Worm (Caenorhabditis elegans) whole organism, L4 larva: ENCODE measurements around the gene ZK643.5.
A peak's percentile ranks its signal among the peaks of the same experiment; 100 is the strongest.

Experiments used
- F10B5.3 ChIP-seq: sonication (generic microtip); optimal IDR thresholded peaks from 2 replicates; lab custom pipeline; 2016; ENCODE audit warnings: mild to moderate bottlenecking, missing genetic modification characterization, missing compliant biosample characterization
- F37D6.2 ChIP-seq: sonication (generic microtip); optimal IDR thresholded peaks from 2 replicates; lab custom pipeline; 2016; ENCODE audit warnings: mild to moderate bottlenecking, missing genetic modification characterization, missing compliant biosample characterization
- F44E2.7 ChIP-seq: fragments of 200-800 bp; sonication (Bioruptor generic); IDR thresholded peaks from 2 replicates; pipeline ENCODE4 v2.1.2; 2022; ENCODE audit warnings: missing genetic modification characterization, missing compliant biosample characterization
- R02D3.7 ChIP-seq: fragments of 150-350 bp; sonication (generic microtip); optimal IDR thresholded peaks from 3 replicates; lab custom pipeline; 2014; ENCODE audit warnings: missing biosample characterization, missing genetic modification characterization
- Y105C5A.15 ChIP-seq: fragments of 200-800 bp; sonication (Bioruptor generic); IDR thresholded peaks from 2 replicates; pipeline ENCODE4 v1.3.6; 2022; ENCODE audit warnings: missing genetic modification characterization, missing compliant biosample characterization
- Y48G9A.11 ChIP-seq: fragments of 200-800 bp; sonication (Bioruptor generic); IDR thresholded peaks from 2 replicates; pipeline ENCODE4 v1.3.6; 2022; ENCODE audit warnings: missing genetic modification reagents, missing genetic modification characterization, missing compliant biosample characterization
- ZK546.5 ChIP-seq, 2 experiments: sonication (generic microtip); optimal IDR thresholded peaks; 2 replicates each; lab custom pipeline; 2017; ENCODE audit warnings: missing biosample characterization in 2 of 2, missing genetic modification characterization in 2 of 2
- aha-1 ChIP-seq: fragments of 150-350 bp; peaks from one replicate; lab custom pipeline; 2014; ENCODE audit warnings: missing biosample characterization, missing genetic modification characterization
- arid-1 ChIP-seq: fragments of 200-800 bp; sonication (Bioruptor generic); conservative IDR thresholded peaks from 2 replicates; pipeline ENCODE4 v1.3.6; 2022; ENCODE audit warnings: missing genetic modification reagents, missing genetic modification characterization, missing compliant biosample characterization
- attf-4 ChIP-seq: sonication (generic microtip); optimal IDR thresholded peaks from 3 replicates; lab custom pipeline; 2017; ENCODE audit warnings: missing biosample characterization, missing genetic modification characterization
- ceh-20 ChIP-seq: fragments of 200-800 bp; sonication (Bioruptor generic); IDR thresholded peaks from 2 replicates; pipeline ENCODE4 v1.3.6; 2022; ENCODE audit warnings: missing genetic modification reagents, missing genetic modification characterization, missing compliant biosample characterization
- ceh-44 ChIP-seq: fragments of 200-800 bp; sonication (Bioruptor generic); IDR thresholded peaks from 2 replicates; pipeline ENCODE4 v1.3.6; 2022; ENCODE audit warnings: missing genetic modification reagents, missing genetic modification characterization, missing compliant biosample characterization
- ctbp-1 ChIP-seq: fragments of 200-800 bp; sonication (Bioruptor generic); IDR thresholded peaks from 2 replicates; pipeline ENCODE4 v1.3.6; 2022; ENCODE audit warnings: missing genetic modification reagents, missing genetic modification characterization, missing compliant biosample characterization
- daf-16 ChIP-seq, 3 experiments: sonication (generic microtip); optimal IDR thresholded peaks; 2 replicates each; lab custom pipeline; 2016 to 2017; ENCODE audit warnings: missing genetic modification characterization in 3 of 3, missing genetic modification reagents in 3 of 3, mild to moderate bottlenecking in 2 of 3, missing compliant biosample characterization in 2 of 3, missing biosample characterization in 1 of 3, moderate library complexity in 1 of 3
- daf-19 ChIP-seq: fragments of 200-800 bp; sonication (Bioruptor generic); conservative IDR thresholded peaks from 2 replicates; pipeline ENCODE4 v1.3.6; 2022; ENCODE audit warnings: missing genetic modification characterization, missing compliant biosample characterization
- dpl-1 ChIP-seq: fragments of 150-350 bp; optimal IDR thresholded peaks from 2 replicates; lab custom pipeline; 2014; ENCODE audit warnings: missing biosample characterization, missing genetic modification reagents, missing genetic modification characterization
- dve-1 ChIP-seq: sonication (generic microtip); optimal IDR thresholded peaks from 2 replicates; lab custom pipeline; 2017; ENCODE audit warnings: antibody characterized with exemption, mild to moderate bottlenecking, missing genetic modification characterization, missing compliant biosample characterization; ENCODE audit not compliant: insufficient read depth
- fkh-10 ChIP-seq: fragments of 150-350 bp; optimal IDR thresholded peaks from 2 replicates; lab custom pipeline; 2014; ENCODE audit warnings: missing biosample characterization, missing genetic modification reagents, missing genetic modification characterization
- fos-1 ChIP-seq: fragments of 150-350 bp; optimal IDR thresholded peaks from 2 replicates; lab custom pipeline; 2014; ENCODE audit warnings: missing biosample characterization, missing genetic modification characterization
- gei-8 ChIP-seq: fragments of 200-800 bp; sonication (Bioruptor generic); optimal IDR thresholded peaks from 2 replicates; lab custom pipeline; 2018; ENCODE audit warnings: mild to moderate bottlenecking, missing genetic modification characterization, missing compliant biosample characterization
- hlh-11 ChIP-seq: fragments of 200-800 bp; sonication (Bioruptor generic); optimal IDR thresholded peaks from 2 replicates; lab custom pipeline; 2018; ENCODE audit warnings: mild to moderate bottlenecking, missing genetic modification characterization, missing compliant biosample characterization
- hmg-1.1 ChIP-seq: fragments of 200-800 bp; sonication (Bioruptor generic); IDR thresholded peaks from 2 replicates; pipeline ENCODE4 v1.3.6; 2022; ENCODE audit warnings: missing genetic modification reagents, missing genetic modification characterization, missing compliant biosample characterization
- lim-7 ChIP-seq: fragments of 200-800 bp; sonication (Bioruptor generic); IDR thresholded peaks from 2 replicates; pipeline ENCODE4 v1.3.6; 2022; ENCODE audit warnings: missing genetic modification characterization, missing compliant biosample characterization
- lin-1 ChIP-seq: fragments of 200-800 bp; sonication (Bioruptor generic); IDR thresholded peaks from 2 replicates; pipeline ENCODE4 v1.3.6; 2022; ENCODE audit warnings: missing genetic modification reagents, missing genetic modification characterization, missing compliant biosample characterization
- lin-38 ChIP-seq: fragments of 200-800 bp; sonication (Bioruptor generic); IDR thresholded peaks from 2 replicates; pipeline ENCODE4 v1.3.6; 2022; ENCODE audit warnings: missing genetic modification reagents, missing genetic modification characterization, missing compliant biosample characterization
- lin-39 ChIP-seq: fragments of 150-350 bp; optimal IDR thresholded peaks from 2 replicates; lab custom pipeline; 2014; ENCODE audit warnings: missing biosample characterization, missing genetic modification reagents, missing genetic modification characterization
- lir-3 ChIP-seq: sonication (generic microtip); optimal IDR thresholded peaks from 2 replicates; lab custom pipeline; 2016; ENCODE audit warnings: mild to moderate bottlenecking, missing genetic modification characterization, missing compliant biosample characterization
- mes-2 ChIP-seq: sonication (generic microtip); optimal IDR thresholded peaks from 2 replicates; lab custom pipeline; 2016; ENCODE audit warnings: missing genotype, mild to moderate bottlenecking, missing genetic modification characterization, missing compliant biosample characterization; ENCODE audit not compliant: poor library complexity, severe bottlenecking
- mxl-3 ChIP-seq: fragments of 200-800 bp; sonication (Bioruptor generic); optimal IDR thresholded peaks from 2 replicates; lab custom pipeline; 2018; ENCODE audit warnings: mild to moderate bottlenecking, missing genetic modification characterization, missing compliant biosample characterization
- nhr-10 ChIP-seq: fragments of 150-350 bp; optimal IDR thresholded peaks from 2 replicates; lab custom pipeline; 2014; ENCODE audit warnings: missing biosample characterization, missing genetic modification characterization
- nhr-102 ChIP-seq: sonication (generic microtip); optimal IDR thresholded peaks from 2 replicates; lab custom pipeline; 2016; ENCODE audit warnings: mild to moderate bottlenecking, missing genetic modification characterization, moderate library complexity, missing compliant biosample characterization
- nhr-11 ChIP-seq: fragments of 150-350 bp; optimal IDR thresholded peaks from 2 replicates; lab custom pipeline; 2014; ENCODE audit warnings: missing biosample characterization, missing genetic modification characterization
- nhr-111 ChIP-seq: fragments of 200-800 bp; sonication (Bioruptor generic); optimal IDR thresholded peaks from 2 replicates; lab custom pipeline; 2018; ENCODE audit warnings: mild to moderate bottlenecking, missing genetic modification characterization, missing compliant biosample characterization
- nhr-25 ChIP-seq: sonication (generic microtip); optimal IDR thresholded peaks from 2 replicates; lab custom pipeline; 2017; ENCODE audit warnings: missing genetic modification characterization, mild to moderate bottlenecking, missing compliant biosample characterization, antibody characterized with exemption, moderate library complexity, borderline replicate concordance; ENCODE audit not compliant: insufficient read depth
- nhr-28 ChIP-seq: fragments of 150-350 bp; optimal IDR thresholded peaks from 2 replicates; lab custom pipeline; 2014; ENCODE audit warnings: missing biosample characterization, missing genetic modification characterization
- nhr-41 ChIP-seq: fragments of 200-800 bp; sonication (Bioruptor generic); IDR thresholded peaks from 2 replicates; pipeline ENCODE4 v1.3.6; 2022; ENCODE audit warnings: missing genetic modification reagents, missing genetic modification characterization, missing compliant biosample characterization
- nhr-6 ChIP-seq: fragments of 150-350 bp; optimal IDR thresholded peaks from 2 replicates; lab custom pipeline; 2014; ENCODE audit warnings: missing biosample characterization, missing genetic modification characterization
- pqm-1 ChIP-seq: sonication (generic microtip); optimal IDR thresholded peaks from 2 replicates; lab custom pipeline; 2017; ENCODE audit warnings: missing biosample characterization, missing genetic modification characterization
- rbr-2 ChIP-seq: sonication (generic microtip); optimal IDR thresholded peaks from 2 replicates; lab custom pipeline; 2016; ENCODE audit warnings: missing genotype, missing genetic modification characterization, missing compliant biosample characterization
- saeg-2 ChIP-seq: fragments of 200-800 bp; sonication (Bioruptor generic); IDR thresholded peaks from 2 replicates; pipeline ENCODE4 v1.3.6; 2022; ENCODE audit warnings: missing genetic modification reagents, missing genetic modification characterization, missing compliant biosample characterization
- skn-1 ChIP-seq: fragments of 150-350 bp; optimal IDR thresholded peaks from 2 replicates; lab custom pipeline; 2014; ENCODE audit warnings: missing biosample characterization, missing genetic modification characterization
- tag-97 ChIP-seq: fragments of 200-800 bp; sonication (Bioruptor generic); IDR thresholded peaks from 2 replicates; pipeline ENCODE4 v1.3.6; 2022; ENCODE audit warnings: missing genetic modification characterization, missing compliant biosample characterization
- tra-1 ChIP-seq: fragments of 200-800 bp; sonication (Bioruptor generic); IDR thresholded peaks from 2 replicates; pipeline ENCODE4 v1.3.6; 2022; ENCODE audit warnings: missing genetic modification reagents, missing genetic modification characterization, missing compliant biosample characterization
- unc-130 ChIP-seq: sonication (generic microtip); optimal IDR thresholded peaks from 2 replicates; lab custom pipeline; 2016; ENCODE audit warnings: missing genetic modification reagents, missing genetic modification characterization, missing compliant biosample characterization
- unc-62 ChIP-seq, 3 experiments: fragments of 150-350 bp in 1 of 3; sonication (generic microtip); optimal IDR thresholded peaks in 2 of 3; peaks in 1 of 3; 1 replicate in 1 of 3; 2 replicates in 2 of 3; lab custom pipeline; 2014 to 2017; ENCODE audit warnings: missing biosample characterization in 3 of 3, missing genetic modification characterization in 3 of 3, missing genetic modification reagents in 3 of 3, missing genotype in 1 of 3
- vab-7 ChIP-seq: fragments of 200-800 bp; sonication (Bioruptor generic); IDR thresholded peaks from 2 replicates; pipeline ENCODE4 v1.3.6; 2022; ENCODE audit warnings: missing genetic modification reagents, missing genetic modification characterization, missing compliant biosample characterization
- zag-1 ChIP-seq: fragments of 150-350 bp; optimal IDR thresholded peaks from 2 replicates; lab custom pipeline; 2014; ENCODE audit warnings: missing biosample characterization, missing genetic modification characterization
- zfp-2 ChIP-seq: sonication (generic microtip); optimal IDR thresholded peaks from 2 replicates; lab custom pipeline; 2016; ENCODE audit warnings: mild to moderate bottlenecking, missing genetic modification characterization, missing compliant biosample characterization
- zip-11 ChIP-seq: fragments of 200-800 bp; sonication (Bioruptor generic); IDR thresholded peaks from 2 replicates; pipeline ENCODE4 v1.3.6; 2022; ENCODE audit warnings: missing genetic modification characterization, missing compliant biosample characterization
- ztf-11 ChIP-seq: fragments of 150-350 bp; optimal IDR thresholded peaks from 2 replicates; lab custom pipeline; 2014; ENCODE audit warnings: missing biosample characterization, missing genetic modification characterization
- ztf-7 ChIP-seq: fragments of 150-350 bp; optimal IDR thresholded peaks from 2 replicates; lab custom pipeline; 2014; ENCODE audit warnings: missing biosample characterization, missing genetic modification characterization

Gene ZK643.5

ce11 chrIII:8983811-8984210 lies 27.8 kb upstream of the ZK643.5 start (continued):
- TF ChIP-seq pqm-1 (tag; lab: Kevin White, UChicago) = no peak
- no peak for TF ChIP-seq lin-1 (GFP tag; lab: Robert Waterston, UW)
- no peak for TF ChIP-seq skn-1
- TF ChIP-seq saeg-2 (GFP tag; lab: Robert Waterston, UW) = no peak
- no peak for TF ChIP-seq ztf-11 (tag; lab: Kevin White, UChicago)
- peak; percentile 62 for TF ChIP-seq dve-1 (tag; lab: Kevin White, UChicago)
- TF ChIP-seq tra-1 (GFP tag; lab: Robert Waterston, UW) = 0 out of 2 replicates have a peak, but pooled peaks have one; percentile 39
- no peak for TF ChIP-seq Y105C5A.15 (GFP tag; lab: Robert Waterston, UW)
- TF ChIP-seq tag-97 = no peak
- TF ChIP-seq Y48G9A.11 = no peak
- no peak for TF ChIP-seq nhr-25
- TF ChIP-seq lin-38 = no peak
- no peak for TF ChIP-seq arid-1
- no peak for TF ChIP-seq zfp-2 (tag; lab: Kevin White, UChicago)
- no peak for TF ChIP-seq nhr-41 (GFP tag; lab: Robert Waterston, UW)
- TF ChIP-seq gei-8 (GFP tag; lab: Kevin White, UChicago) = no peak
- no peak for TF ChIP-seq daf-16 (GFP tag; optimal IDR thresholded peaks at IDR 0.05; lab: Kevin White, UChicago)
- TF ChIP-seq daf-16 (tag; optimal IDR thresholded peaks at IDR 0.05; lab: Kevin White, UChicago) = no peak
- no peak for TF ChIP-seq F10B5.3
- TF ChIP-seq dpl-1 (GFP tag; lab: Kevin White, UChicago) = no peak
- TF ChIP-seq fos-1 (tag; lab: Kevin White, UChicago) = no peak
- TF ChIP-seq mes-2 = no peak
- TF ChIP-seq unc-130 (GFP tag; lab: Kevin White, UChicago) = no peak
- no peak for TF ChIP-seq nhr-111 (GFP tag; lab: Kevin White, UChicago)
- TF ChIP-seq attf-4 (tag; lab: Kevin White, UChicago) = no peak
- TF ChIP-seq F37D6.2 (tag; lab: Kevin White, UChicago) = no peak
- TF ChIP-seq aha-1 (tag; lab: Kevin White, UChicago) = no peak
- no peak for TF ChIP-seq nhr-102 (tag; lab: Kevin White, UChicago)
- TF ChIP-seq nhr-10 (tag; lab: Kevin White, UChicago) = peak; percentile 6
- TF ChIP-seq ceh-20 = no peak
- TF ChIP-seq R02D3.7 (tag; lab: Kevin White, UChicago) = no peak
- TF ChIP-seq ZK546.5 (tag; optimal IDR thresholded peaks at IDR 0.05; lab: Kevin White, UChicago) = no peak
- no peak for TF ChIP-seq rbr-2 (tag; lab: Kevin White, UChicago)
- TF ChIP-seq daf-19 (GFP tag; lab: Robert Waterston, UW) = no peak

ce11 chrIII:8983135-8983534 lies 27.1 kb upstream of the ZK643.5 start:
- TF ChIP-seq nhr-25 = peak; percentile 41
- TF ChIP-seq ztf-7 (tag; lab: Kevin White, UChicago) = no peak
- TF ChIP-seq zip-11 (GFP tag; lab: Robert Waterston, UW) = no peak
- no peak for TF ChIP-seq lim-7 (GFP tag; lab: Robert Waterston, UW)
- TF ChIP-seq vab-7 (GFP tag; lab: Robert Waterston, UW) = no peak
- peak; percentile 19 for TF ChIP-seq nhr-28
- TF ChIP-seq nhr-6 (tag; lab: Kevin White, UChicago) = no peak
- TF ChIP-seq hmg-1.1 (GFP tag; lab: Robert Waterston, UW) = no peak
- no peak for TF ChIP-seq hlh-11 (tag; lab: Kevin White, UChicago)
- no peak for TF ChIP-seq lir-3 (tag; lab: Kevin White, UChicago)
- TF ChIP-seq F10B5.3 = no peak
- peak in 1 of 2 experiments; percentile 96 for TF ChIP-seq unc-62 (GFP tag; optimal IDR thresholded peaks at IDR 0.05 in 1 of 2; lab: Kevin White, UChicago)
- no peak for TF ChIP-seq unc-62 (tag; optimal IDR thresholded peaks at IDR 0.05; lab: Kevin White, UChicago)
- no peak for TF ChIP-seq fkh-10
- no peak for TF ChIP-seq lin-38
- TF ChIP-seq ctbp-1 (GFP tag; lab: Robert Waterston, UW) = 0 out of 2 replicates have a peak, but pooled peaks have one; percentile 11
- TF ChIP-seq mxl-3 (GFP tag; lab: Kevin White, UChicago) = peak; percentile 6
- TF ChIP-seq nhr-11 (tag; lab: Kevin White, UChicago) = no peak
- no peak for TF ChIP-seq ceh-44 (GFP tag; lab: Robert Waterston, UW)
- TF ChIP-seq zag-1 (tag; lab: Kevin White, UChicago) = no peak
- no peak for TF ChIP-seq F44E2.7 (GFP tag; lab: Robert Waterston, UW)
- TF ChIP-seq nhr-102 (tag; lab: Kevin White, UChicago) = no peak
- no peak for TF ChIP-seq lin-39 (tag; lab: Kevin White, UChicago)
